Fruit fly (Drosophila melanogaster) whole organism, embryonic: Measurements from ENCODE around the gene SMC6.

Experiments used
- CG1024 ChIP-seq: fragments of 200-800 bp; sonication (Bioruptor generic); IDR thresholded peaks from 2 replicates; pipeline ENCODE4 v1.3.6; 2022; ENCODE audit warnings: missing biosample characterization, missing genetic modification characterization
- CG10267 ChIP-seq: fragments of 200-800 bp; sonication (Bioruptor generic); optimal IDR thresholded peaks from 2 replicates; lab custom pipeline; 2018; ENCODE audit warnings: missing biosample characterization, mild to moderate bottlenecking, missing genetic modification characterization, moderate library complexity
- CG11247 ChIP-seq: fragments of 200-800 bp; sonication (Bioruptor generic); IDR thresholded peaks from 2 replicates; pipeline ENCODE4 v1.3.6; 2022; ENCODE audit warnings: missing biosample characterization, missing genetic modification characterization
- CG11504 ChIP-seq: fragments of 200-800 bp; sonication (Bioruptor generic); optimal IDR thresholded peaks from 3 replicates; lab custom pipeline; 2019; ENCODE audit warnings: missing biosample characterization, mild to moderate bottlenecking, missing genetic modification characterization, moderate library complexity
- CG12155 ChIP-seq: fragments of 200-800 bp; sonication (Bioruptor generic); optimal IDR thresholded peaks from 3 replicates; lab custom pipeline; 2016; ENCODE audit warnings: missing biosample characterization, missing genetic modification characterization
- CG12299 ChIP-seq: fragments of 200-800 bp; sonication (Bioruptor generic); optimal IDR thresholded peaks from 2 replicates; lab custom pipeline; 2018; ENCODE audit warnings: missing biosample characterization, mild to moderate bottlenecking, missing genetic modification characterization
- CG14667 ChIP-seq: fragments of 200-800 bp; sonication (Bioruptor generic); IDR thresholded peaks from 2 replicates; pipeline ENCODE4 v1.3.6; 2022; ENCODE audit warnings: missing biosample characterization, missing genetic modification characterization
- CG14710 ChIP-seq: fragments of 200-800 bp; sonication (Bioruptor generic); optimal IDR thresholded peaks from 3 replicates; lab custom pipeline; 2019; ENCODE audit warnings: missing biosample characterization, mild to moderate bottlenecking, missing genetic modification characterization, moderate library complexity
- CG15073 ChIP-seq: fragments of 200-800 bp; sonication (Bioruptor generic); optimal IDR thresholded peaks from 2 replicates; lab custom pipeline; 2016; ENCODE audit warnings: missing biosample characterization, missing genetic modification characterization
- CG17186 ChIP-seq: fragments of 200-800 bp; sonication (Bioruptor generic); optimal IDR thresholded peaks from 3 replicates; lab custom pipeline; 2017; ENCODE audit warnings: missing biosample characterization, missing genetic modification reagents, missing genetic modification characterization
- CG18011 ChIP-seq: fragments of 200-800 bp; sonication (Bioruptor generic); optimal IDR thresholded peaks from 2 replicates; lab custom pipeline; 2017; ENCODE audit warnings: missing biosample characterization, missing genetic modification characterization, mild to moderate bottlenecking, moderate library complexity, missing genotype
- CG1832 ChIP-seq: fragments of 200-800 bp; sonication (Bioruptor generic); optimal IDR thresholded peaks from 2 replicates; lab custom pipeline; 2017; ENCODE audit warnings: missing biosample characterization, mild to moderate bottlenecking, missing genetic modification characterization, inconsistent platforms
- CG32772 ChIP-seq: fragments of 200-800 bp; sonication (Bioruptor generic); IDR thresholded peaks from 2 replicates; pipeline ENCODE4 v1.3.6; 2022; ENCODE audit warnings: missing biosample characterization, missing genetic modification characterization
- CG3281 ChIP-seq: fragments of 200-800 bp; sonication (Bioruptor generic); optimal IDR thresholded peaks from 3 replicates; lab custom pipeline; 2017; ENCODE audit warnings: missing biosample characterization, mild to moderate bottlenecking, missing genetic modification characterization
- CG34224 ChIP-seq: fragments of 200-800 bp; sonication (Bioruptor generic); IDR thresholded peaks from 3 replicates; pipeline ENCODE4 v1.3.6; 2022; ENCODE audit warnings: missing biosample characterization, missing genetic modification characterization; ENCODE audit not compliant: partially characterized antibody
- CG42726 ChIP-seq: fragments of 200-800 bp; sonication (Bioruptor generic); IDR thresholded peaks from 2 replicates; pipeline ENCODE4 v1.3.6; 2022; ENCODE audit warnings: missing biosample characterization, missing genetic modification characterization; ENCODE audit not compliant: partially characterized antibody
- CG4617 ChIP-seq: fragments of 200-800 bp; sonication (Bioruptor generic); optimal IDR thresholded peaks from 3 replicates; lab custom pipeline; 2016; ENCODE audit warnings: missing biosample characterization, missing genetic modification characterization, borderline replicate concordance
- CG6689 ChIP-seq: fragments of 200-800 bp; sonication (Bioruptor generic); IDR thresholded peaks from 2 replicates; pipeline ENCODE4 v1.3.6; 2022; ENCODE audit warnings: missing biosample characterization, missing genetic modification characterization
- CG7786 ChIP-seq: fragments of 200-800 bp; sonication (Bioruptor generic); optimal IDR thresholded peaks from 2 replicates; lab custom pipeline; 2016; ENCODE audit warnings: missing biosample characterization, missing genetic modification characterization
- D ChIP-seq, 2 experiments: fragments of 200-800 bp in 1 of 2; fragments of >200 bp in 1 of 2; sonication (Bioruptor generic) in 1 of 2; optimal IDR thresholded peaks; 2 replicates in 1 of 2; 3 replicates in 1 of 2; lab custom pipeline; 2017; ENCODE audit warnings: mild to moderate bottlenecking in 1 of 2, missing biosample characterization in 1 of 2, missing genetic modification characterization in 1 of 2, missing genetic modification reagents in 1 of 2
- Dip2 ChIP-seq: fragments of 200-800 bp; sonication (Bioruptor generic); IDR thresholded peaks from 2 replicates; pipeline ENCODE4 v1.3.6; 2022; ENCODE audit warnings: missing biosample characterization, missing genetic modification characterization
- H15 ChIP-seq: fragments of 200-800 bp; sonication (Bioruptor generic); IDR thresholded peaks from 3 replicates; pipeline ENCODE4 v1.3.6; 2022; ENCODE audit warnings: missing biosample characterization, missing genetic modification characterization
- HLH3B ChIP-seq: fragments of 200-800 bp; sonication (Bioruptor generic); IDR thresholded peaks from 2 replicates; pipeline ENCODE4 v1.3.6; 2022; ENCODE audit warnings: missing biosample characterization, missing genetic modification characterization
- Hmx ChIP-seq: fragments of 200-800 bp; sonication (Bioruptor generic); optimal IDR thresholded peaks from 2 replicates; lab custom pipeline; 2016; ENCODE audit warnings: missing biosample characterization, missing genetic modification characterization
- Hr3 ChIP-seq: fragments of 200-800 bp; sonication (Bioruptor generic); optimal IDR thresholded peaks from 3 replicates; lab custom pipeline; 2016; ENCODE audit warnings: missing biosample characterization, missing genetic modification characterization
- Hr78 ChIP-seq, 2 experiments: fragments of 200-800 bp in 1 of 2; fragments of >200 bp in 1 of 2; sonication (Bioruptor generic) in 1 of 2; optimal IDR thresholded peaks; 2 replicates each; lab custom pipeline; 2017 to 2019; ENCODE audit warnings: missing biosample characterization in 2 of 2, missing genetic modification characterization in 2 of 2, mild to moderate bottlenecking in 1 of 2, moderate library complexity in 1 of 2
- NFAT ChIP-seq: fragments of 200-800 bp; sonication (Bioruptor generic); IDR thresholded peaks from 2 replicates; pipeline ENCODE4 v1.3.6; 2022; ENCODE audit warnings: missing biosample characterization, missing genetic modification characterization
- Neu2 ChIP-seq: fragments of 200-800 bp; sonication (Bioruptor generic); optimal IDR thresholded peaks from 3 replicates; lab custom pipeline; 2016; ENCODE audit warnings: missing biosample characterization, missing genetic modification characterization, borderline replicate concordance
- Nf-YA ChIP-seq: fragments of 200-800 bp; sonication (Bioruptor generic); IDR thresholded peaks from 2 replicates; pipeline ENCODE4 v1.3.6; 2022; ENCODE audit warnings: missing biosample characterization, missing genetic modification characterization
- Oaz ChIP-seq: fragments of 200-800 bp; sonication (Bioruptor generic); IDR thresholded peaks from 2 replicates; pipeline ENCODE4 v1.3.6; 2022; ENCODE audit warnings: missing biosample characterization, missing genetic modification characterization
- Ptx1 ChIP-seq: fragments of 200-800 bp; sonication (Bioruptor generic); IDR thresholded peaks from 2 replicates; pipeline ENCODE4 v1.3.6; 2022; ENCODE audit warnings: missing biosample characterization, missing genetic modification characterization
- Scr ChIP-seq: fragments of 200-800 bp; sonication (Bioruptor generic); IDR thresholded peaks from 2 replicates; pipeline ENCODE4 v1.3.6; 2022; ENCODE audit warnings: missing biosample characterization, missing genetic modification characterization; ENCODE audit not compliant: partially characterized antibody
- al ChIP-seq: fragments of 200-800 bp; sonication (Bioruptor generic); IDR thresholded peaks from 2 replicates; pipeline ENCODE4 v1.3.6; 2022; ENCODE audit warnings: missing biosample characterization, missing genetic modification characterization
- corto ChIP-seq: fragments of 200-800 bp; sonication (Bioruptor generic); optimal IDR thresholded peaks from 2 replicates; lab custom pipeline; 2016; ENCODE audit warnings: missing biosample characterization, mild to moderate bottlenecking, missing genetic modification characterization, moderate library complexity
- esg ChIP-seq: fragments of 200-800 bp; sonication (Bioruptor generic); conservative IDR thresholded peaks from 2 replicates; pipeline ENCODE4 v1.3.6; 2022; ENCODE audit warnings: missing biosample characterization, missing genetic modification characterization
- fd102C ChIP-seq: fragments of 200-800 bp; sonication (Bioruptor generic); optimal IDR thresholded peaks from 2 replicates; lab custom pipeline; 2018; ENCODE audit warnings: missing biosample characterization, mild to moderate bottlenecking, missing genetic modification characterization, moderate library complexity
- her ChIP-seq: fragments of 200-800 bp; sonication (Bioruptor generic); optimal IDR thresholded peaks from 2 replicates; lab custom pipeline; 2016; ENCODE audit warnings: missing biosample characterization, missing genetic modification characterization
- inv ChIP-seq: fragments of 200-800 bp; sonication (Bioruptor generic); IDR thresholded peaks from 2 replicates; pipeline ENCODE4 v1.3.6; 2022; ENCODE audit warnings: missing biosample characterization, missing genetic modification characterization; ENCODE audit not compliant: partially characterized antibody
- nmo ChIP-seq: fragments of 200-800 bp; sonication (Bioruptor generic); optimal IDR thresholded peaks from 2 replicates; lab custom pipeline; 2018; ENCODE audit warnings: missing biosample characterization, mild to moderate bottlenecking, missing genetic modification characterization, moderate library complexity
- nom ChIP-seq: fragments of 200-800 bp; sonication (Bioruptor generic); optimal IDR thresholded peaks from 2 replicates; lab custom pipeline; 2017; ENCODE audit warnings: missing biosample characterization, missing genetic modification characterization, mild to moderate bottlenecking, moderate library complexity, missing genetic modification reagents
- pb ChIP-seq: fragments of 200-800 bp; sonication (Bioruptor generic); optimal IDR thresholded peaks from 3 replicates; lab custom pipeline; 2016; ENCODE audit warnings: missing biosample characterization, missing genetic modification characterization
- pfk ChIP-seq: fragments of 200-800 bp; sonication (Bioruptor generic); optimal IDR thresholded peaks from 2 replicates; lab custom pipeline; 2018; ENCODE audit warnings: missing biosample characterization, mild to moderate bottlenecking, missing genetic modification characterization, moderate library complexity
- pum ChIP-seq: fragments of 200-800 bp; sonication (Bioruptor generic); optimal IDR thresholded peaks from 2 replicates; lab custom pipeline; 2016; ENCODE audit warnings: missing biosample characterization, missing genetic modification characterization
- scrt ChIP-seq: fragments of 200-800 bp; sonication (Bioruptor generic); optimal IDR thresholded peaks from 2 replicates; lab custom pipeline; 2018; ENCODE audit warnings: missing biosample characterization, mild to moderate bottlenecking, missing genetic modification characterization, moderate library complexity
- shn ChIP-seq: fragments of 200-800 bp; sonication (Bioruptor generic); optimal IDR thresholded peaks from 3 replicates; lab custom pipeline; 2016; ENCODE audit warnings: missing biosample characterization, missing genetic modification characterization
- tna ChIP-seq: fragments of 200-800 bp; sonication (Bioruptor generic); IDR thresholded peaks from 2 replicates; pipeline ENCODE4 v1.3.6; 2022; ENCODE audit warnings: missing biosample characterization, missing genetic modification characterization; ENCODE audit not compliant: partially characterized antibody
- trem ChIP-seq: fragments of 200-800 bp; optimal IDR thresholded peaks from 3 replicates; lab custom pipeline; 2019; ENCODE audit warnings: missing biosample characterization, mild to moderate bottlenecking, missing genetic modification characterization, moderate library complexity
- z ChIP-seq: fragments of 200-800 bp; sonication (Bioruptor generic); IDR thresholded peaks from 3 replicates; pipeline ENCODE4 v1.3.6; 2022; ENCODE audit warnings: missing biosample characterization, missing genetic modification characterization
- zen2 ChIP-seq: fragments of 200-800 bp; sonication (Bioruptor generic); IDR thresholded peaks from 3 replicates; pipeline ENCODE4 v1.3.6; 2022; ENCODE audit warnings: missing biosample characterization, missing genetic modification characterization; ENCODE audit not compliant: partially characterized antibody

Gene SMC6

DNA sequence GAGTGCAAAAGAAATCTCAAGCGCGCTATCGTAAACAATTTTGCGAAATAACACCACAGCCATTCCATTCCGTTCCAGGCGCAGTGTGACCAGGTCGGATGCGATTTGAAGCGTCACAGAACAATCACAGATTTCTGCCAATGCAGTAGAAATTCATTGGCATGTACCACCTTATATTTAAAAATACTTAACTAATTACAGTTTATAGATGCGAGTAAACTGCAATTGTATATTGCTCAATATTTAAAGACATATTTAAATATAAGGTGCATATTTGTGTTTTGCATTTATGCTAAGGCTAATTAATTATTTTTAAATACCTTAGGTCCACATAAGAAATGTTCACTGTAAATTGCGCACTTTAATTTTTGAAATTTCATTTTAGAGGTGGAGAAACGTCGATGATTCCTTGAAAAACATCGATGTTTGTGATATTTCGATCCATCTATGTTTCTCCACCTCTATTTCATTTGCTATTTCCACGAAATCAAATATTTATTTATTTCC is at the start of gene SMC6, which contains the start of gene CG6204 (continued):
- TF ChIP-seq CG14667 (GFP tag; lab: Robert Waterston, UW) (peak; percentile 90), CG10267 (tag; lab: Kevin White, UChicago) (peak; percentile 86), Hmx (GFP tag; lab: Kevin White, UChicago) (peak; percentile 86), H15 (GFP tag; lab: Robert Waterston, UW) (peak; percentile 92), CG12155 (peak; percentile 92), shn (GFP tag; lab: Kevin White, UChicago) (peak; percentile 65), pum (GFP tag; lab: Kevin White, UChicago) (peak; percentile 83), esg (peak; percentile 94), zen2 (GFP tag; lab: Robert Waterston, UW) (no peak), z (GFP tag; lab: Robert Waterston, UW) (no peak), D (optimal IDR thresholded peaks at IDR 0.05; lab: Kevin White, UChicago) (no peak), D (GFP tag; optimal IDR thresholded peaks at IDR 0.05; lab: Kevin White, UChicago) (peak; percentile 80), CG17186 (GFP tag; lab: Kevin White, UChicago) (peak; percentile 51), corto (GFP tag; lab: Kevin White, UChicago) (peak; percentile 56), pfk (GFP tag; lab: Kevin White, UChicago) (peak; percentile 82), CG32772 (GFP tag; lab: Robert Waterston, UW) (peak; percentile 95), al (GFP tag; lab: Robert Waterston, UW) (peak; percentile 95), CG1024 (GFP tag; lab: Robert Waterston, UW) (peak; percentile 76), CG3281 (GFP tag; lab: Kevin White, UChicago) (peak; percentile 95), CG12299 (tag; lab: Kevin White, UChicago) (peak; percentile 92), CG4617 (GFP tag; lab: Kevin White, UChicago) (peak; percentile 61), CG1832 (GFP tag; lab: Kevin White, UChicago) (no peak), CG15073 (GFP tag; lab: Kevin White, UChicago) (peak; percentile 62), Scr (GFP tag; lab: Robert Waterston, UW) (peak; percentile 59), CG11504 (peak; percentile 94), CG14710 (tag; lab: Kevin White, UChicago) (peak; percentile 94), trem (tag; lab: Kevin White, UChicago) (peak; percentile 94), Hr78 (GFP tag; optimal IDR thresholded peaks at IDR 0.05; lab: Kevin White, UChicago) (no peak), Oaz (peak; percentile 87), CG18011 (peak; percentile 77), fd102C (GFP tag; lab: Kevin White, UChicago) (peak; percentile 52), HLH3B (GFP tag; lab: Robert Waterston, UW) (peak; percentile 92), Hr3 (GFP tag; lab: Kevin White, UChicago) (peak; percentile 95), Nf-YA (GFP tag; lab: Robert Waterston, UW) (peak; percentile 75), Ptx1 (GFP tag; lab: Robert Waterston, UW) (peak; percentile 97), CG7786 (GFP tag; lab: Kevin White, UChicago) (peak; percentile 79), CG34224 (GFP tag; lab: Robert Waterston, UW) (0 out of 3 replicates have a peak, but pooled peaks have one; percentile 23), nmo (GFP tag; lab: Kevin White, UChicago) (peak; percentile 98), Dip2 (peak; percentile 57), inv (GFP tag; lab: Robert Waterston, UW) (peak; percentile 51; the same call in 1 of the 2 replicates), CG42726 (no peak), scrt (GFP tag; lab: Kevin White, UChicago) (no peak), CG6689 (GFP tag; lab: Robert Waterston, UW) (peak; percentile 96), nom (GFP tag; lab: Kevin White, UChicago) (peak; percentile 88), NFAT (GFP tag; lab: Robert Waterston, UW) (peak; percentile 91), her (peak; percentile 44), Neu2 (peak; percentile 26), tna (GFP tag; lab: Robert Waterston, UW) (no peak), pb (GFP tag; lab: Kevin White, UChicago) (peak; percentile 48), CG11247 (peak; percentile 94)
